Fruit fly (Drosophila melanogaster) whole organism, embryonic: ENCODE measurements around the gene CG42827.
A peak's percentile ranks its signal among the peaks of the same experiment; 100 is the strongest.

ENCODE experiments used
- Asciz ChIP-seq: fragments of 200-800 bp; sonication (Bioruptor generic); optimal IDR thresholded peaks from 2 replicates; lab custom pipeline; 2017; ENCODE audit warnings: missing biosample characterization, mild to moderate bottlenecking, missing genetic modification characterization, missing genetic modification reagents
- Bgb ChIP-seq: fragments of 200-800 bp; sonication (Bioruptor generic); IDR thresholded peaks from 2 replicates; pipeline ENCODE4 v1.3.6; 2022; ENCODE audit warnings: missing biosample characterization, missing genetic modification characterization; ENCODE audit not compliant: partially characterized antibody
- CG10274 ChIP-seq: fragments of 200-800 bp; sonication (Bioruptor generic); optimal IDR thresholded peaks from 3 replicates; lab custom pipeline; 2017; ENCODE audit warnings: missing biosample characterization, mild to moderate bottlenecking, missing genetic modification characterization
- CG11504 ChIP-seq: fragments of 200-800 bp; sonication (Bioruptor generic); optimal IDR thresholded peaks from 3 replicates; lab custom pipeline; 2019; ENCODE audit warnings: missing biosample characterization, mild to moderate bottlenecking, missing genetic modification characterization, moderate library complexity
- CG12299 ChIP-seq: fragments of 200-800 bp; sonication (Bioruptor generic); optimal IDR thresholded peaks from 2 replicates; lab custom pipeline; 2018; ENCODE audit warnings: missing biosample characterization, mild to moderate bottlenecking, missing genetic modification characterization
- CG12391 ChIP-seq: fragments of 200-800 bp; sonication (Bioruptor generic); optimal IDR thresholded peaks from 3 replicates; lab custom pipeline; 2018; ENCODE audit warnings: missing biosample characterization, mild to moderate bottlenecking, missing genetic modification characterization, moderate library complexity
- CG16779 ChIP-seq: fragments of 200-800 bp; sonication (Bioruptor generic); IDR thresholded peaks from 2 replicates; pipeline ENCODE4 v1.3.6; 2022; ENCODE audit warnings: missing biosample characterization, missing genetic modification characterization
- CG17186 ChIP-seq: fragments of 200-800 bp; sonication (Bioruptor generic); optimal IDR thresholded peaks from 3 replicates; lab custom pipeline; 2017; ENCODE audit warnings: missing biosample characterization, missing genetic modification reagents, missing genetic modification characterization
- CG1832 ChIP-seq: fragments of 200-800 bp; sonication (Bioruptor generic); optimal IDR thresholded peaks from 2 replicates; lab custom pipeline; 2017; ENCODE audit warnings: missing biosample characterization, mild to moderate bottlenecking, missing genetic modification characterization, inconsistent platforms
- CG31365 ChIP-seq: fragments of 200-800 bp; sonication (Bioruptor generic); optimal IDR thresholded peaks from 2 replicates; lab custom pipeline; 2018; ENCODE audit warnings: missing biosample characterization, mild to moderate bottlenecking, missing genetic modification characterization
- CG31388 ChIP-seq: fragments of 200-800 bp; sonication (Bioruptor generic); optimal IDR thresholded peaks from 2 replicates; lab custom pipeline; 2016; ENCODE audit warnings: missing biosample characterization, missing genetic modification characterization
- CG3281 ChIP-seq: fragments of 200-800 bp; sonication (Bioruptor generic); optimal IDR thresholded peaks from 3 replicates; lab custom pipeline; 2017; ENCODE audit warnings: missing biosample characterization, mild to moderate bottlenecking, missing genetic modification characterization
- CG3847 ChIP-seq: fragments of 200-800 bp; sonication (Bioruptor generic); IDR thresholded peaks from 2 replicates; pipeline ENCODE4 v1.3.6; 2022; ENCODE audit warnings: missing biosample characterization, missing genetic modification characterization
- CG4820 ChIP-seq: fragments of 200-800 bp; sonication (Bioruptor generic); optimal IDR thresholded peaks from 3 replicates; lab custom pipeline; 2016; ENCODE audit warnings: missing biosample characterization, missing genetic modification characterization
- CG4854 ChIP-seq: fragments of 200-800 bp; sonication (Bioruptor generic); optimal IDR thresholded peaks from 2 replicates; lab custom pipeline; 2016; ENCODE audit warnings: missing biosample characterization, missing genetic modification characterization, inconsistent platforms
- CG6654 ChIP-seq: fragments of 200-800 bp; sonication (Bioruptor generic); optimal IDR thresholded peaks from 2 replicates; lab custom pipeline; 2017; ENCODE audit warnings: missing biosample characterization, mild to moderate bottlenecking, missing genetic modification characterization
- CG6813 ChIP-seq: fragments of 200-800 bp; sonication (Bioruptor generic); optimal IDR thresholded peaks from 2 replicates; lab custom pipeline; 2017; ENCODE audit warnings: missing biosample characterization, missing genetic modification characterization, mild to moderate bottlenecking, moderate library complexity, missing genetic modification reagents
- CG8388 ChIP-seq: fragments of 200-800 bp; sonication (Bioruptor generic); optimal IDR thresholded peaks from 2 replicates; lab custom pipeline; 2019; ENCODE audit warnings: missing biosample characterization, mild to moderate bottlenecking, missing genetic modification characterization, moderate library complexity
- CG8478 ChIP-seq: fragments of >200 bp; optimal IDR thresholded peaks from 2 replicates; lab custom pipeline; 2018
- CG8944 ChIP-seq: fragments of 200-800 bp; sonication (Bioruptor generic); optimal IDR thresholded peaks from 3 replicates; lab custom pipeline; 2016; ENCODE audit warnings: missing biosample characterization, missing genetic modification characterization
- Deaf1 ChIP-seq: fragments of 200-800 bp; optimal IDR thresholded peaks from 3 replicates; lab custom pipeline; 2019; ENCODE audit warnings: missing biosample characterization, mild to moderate bottlenecking, missing genetic modification characterization, moderate library complexity
- Dfd ChIP-seq, 2 experiments: fragments of >200 bp; optimal IDR thresholded peaks; 2 replicates each; lab custom pipeline; 2017; ENCODE audit warnings: missing biosample characterization in 2 of 2, missing genetic modification characterization in 2 of 2
- Dip2 ChIP-seq: fragments of 200-800 bp; sonication (Bioruptor generic); IDR thresholded peaks from 2 replicates; pipeline ENCODE4 v1.3.6; 2022; ENCODE audit warnings: missing biosample characterization, missing genetic modification characterization
- Dip3 ChIP-seq: fragments of 200-800 bp; sonication (Bioruptor generic); optimal IDR thresholded peaks from 3 replicates; lab custom pipeline; 2016; ENCODE audit warnings: missing biosample characterization, missing genetic modification characterization
- Doc3 ChIP-seq: fragments of 200-800 bp; sonication (Bioruptor generic); IDR thresholded peaks from 3 replicates; pipeline ENCODE4 v1.3.6; 2022; ENCODE audit warnings: missing biosample characterization, missing genetic modification characterization; ENCODE audit not compliant: partially characterized antibody
- HHEX ChIP-seq: fragments of 200-800 bp; sonication (Bioruptor generic); optimal IDR thresholded peaks from 3 replicates; lab custom pipeline; 2017; ENCODE audit warnings: missing biosample characterization, mild to moderate bottlenecking, missing genetic modification characterization, missing genetic modification reagents
- Hand ChIP-seq: fragments of 200-800 bp; sonication (Bioruptor generic); optimal IDR thresholded peaks from 2 replicates; lab custom pipeline; 2017; ENCODE audit warnings: mild to moderate bottlenecking, missing biosample characterization, missing genetic modification reagents, missing genetic modification characterization
- Hr39 ChIP-seq: fragments of >200 bp; optimal IDR thresholded peaks from 2 replicates; lab custom pipeline; 2017
- MBD-R2 ChIP-seq: fragments of 200-800 bp; sonication (Bioruptor generic); IDR thresholded peaks from 2 replicates; pipeline ENCODE4 v1.3.6; 2022; ENCODE audit warnings: missing biosample characterization, missing genetic modification characterization
- NFAT ChIP-seq: fragments of 200-800 bp; sonication (Bioruptor generic); IDR thresholded peaks from 2 replicates; pipeline ENCODE4 v1.3.6; 2022; ENCODE audit warnings: missing biosample characterization, missing genetic modification characterization
- Oaz ChIP-seq: fragments of 200-800 bp; sonication (Bioruptor generic); IDR thresholded peaks from 2 replicates; pipeline ENCODE4 v1.3.6; 2022; ENCODE audit warnings: missing biosample characterization, missing genetic modification characterization
- bab2 ChIP-seq: fragments of 200-800 bp; sonication (Bioruptor generic); optimal IDR thresholded peaks from 2 replicates; lab custom pipeline; 2016; ENCODE audit warnings: missing biosample characterization, missing genetic modification characterization
- cg ChIP-seq: fragments of 200-800 bp; sonication (Bioruptor generic); optimal IDR thresholded peaks from 3 replicates; lab custom pipeline; 2019; ENCODE audit warnings: missing biosample characterization, mild to moderate bottlenecking, missing genetic modification characterization, moderate library complexity
- crol ChIP-seq: fragments of 200-800 bp; sonication (Bioruptor generic); IDR thresholded peaks from 2 replicates; pipeline ENCODE4 v1.3.6; 2022; ENCODE audit warnings: missing biosample characterization, missing genetic modification characterization
- ems ChIP-seq: fragments of 200-800 bp; sonication (Bioruptor generic); optimal IDR thresholded peaks from 3 replicates; lab custom pipeline; 2016; ENCODE audit warnings: missing biosample characterization, missing genetic modification characterization
- eve ChIP-seq, 2 experiments: fragments of >200 bp; optimal IDR thresholded peaks; 2 replicates each; lab custom pipeline; 2017; ENCODE audit warnings: missing biosample characterization in 2 of 2, missing genetic modification characterization in 2 of 2
- fd102C ChIP-seq: fragments of 200-800 bp; sonication (Bioruptor generic); optimal IDR thresholded peaks from 2 replicates; lab custom pipeline; 2018; ENCODE audit warnings: missing biosample characterization, mild to moderate bottlenecking, missing genetic modification characterization, moderate library complexity
- fu2 ChIP-seq: fragments of 200-800 bp; sonication (Bioruptor generic); optimal IDR thresholded peaks from 2 replicates; lab custom pipeline; 2016; ENCODE audit warnings: missing biosample characterization, missing genetic modification characterization
- gsb ChIP-seq: fragments of 200-800 bp; sonication (Bioruptor generic); IDR thresholded peaks from 2 replicates; pipeline ENCODE4 v1.3.6; 2022; ENCODE audit warnings: missing biosample characterization, missing genetic modification characterization
- kay ChIP-seq: fragments of 200-800 bp; sonication (Bioruptor generic); optimal IDR thresholded peaks from 2 replicates; lab custom pipeline; 2016; ENCODE audit warnings: missing biosample characterization, missing genetic modification characterization
- lilli ChIP-seq: fragments of 200-800 bp; sonication (Bioruptor generic); optimal IDR thresholded peaks from 3 replicates; lab custom pipeline; 2016; ENCODE audit warnings: missing biosample characterization, missing genetic modification characterization
- mam ChIP-seq: fragments of 200-800 bp; sonication (Bioruptor generic); optimal IDR thresholded peaks from 3 replicates; lab custom pipeline; 2016; ENCODE audit warnings: missing biosample characterization, missing genetic modification characterization
- pita ChIP-seq: fragments of 200-800 bp; sonication (Bioruptor generic); optimal IDR thresholded peaks from 2 replicates; lab custom pipeline; 2017; ENCODE audit warnings: missing biosample characterization, mild to moderate bottlenecking, missing genetic modification characterization
- run ChIP-seq: fragments of 200-800 bp; sonication (Bioruptor generic); optimal IDR thresholded peaks from 3 replicates; lab custom pipeline; 2018; ENCODE audit warnings: missing biosample characterization, mild to moderate bottlenecking, missing genetic modification characterization
- scrt ChIP-seq: fragments of 200-800 bp; sonication (Bioruptor generic); optimal IDR thresholded peaks from 2 replicates; lab custom pipeline; 2018; ENCODE audit warnings: missing biosample characterization, mild to moderate bottlenecking, missing genetic modification characterization, moderate library complexity
- seq ChIP-seq: fragments of 200-800 bp; sonication (Bioruptor generic); IDR thresholded peaks from 2 replicates; pipeline ENCODE4 v1.3.6; 2022; ENCODE audit warnings: missing biosample characterization, missing genetic modification characterization
- sim ChIP-seq: fragments of 200-800 bp; sonication (Bioruptor generic); IDR thresholded peaks from 2 replicates; pipeline ENCODE4 v1.3.6; 2022; ENCODE audit warnings: missing biosample characterization, missing genetic modification characterization
- sna ChIP-seq: fragments of 200-800 bp; sonication (Bioruptor generic); IDR thresholded peaks from 2 replicates; pipeline ENCODE4 v1.3.6; 2022; ENCODE audit warnings: missing biosample characterization, missing genetic modification characterization; ENCODE audit not compliant: partially characterized antibody
- stc ChIP-seq: fragments of 200-800 bp; sonication (Bioruptor generic); IDR thresholded peaks from 2 replicates; pipeline ENCODE4 v1.3.6; 2022; ENCODE audit warnings: missing biosample characterization, missing genetic modification characterization
- tup ChIP-seq: fragments of 200-800 bp; sonication (Bioruptor generic); optimal IDR thresholded peaks from 2 replicates; lab custom pipeline; 2016; ENCODE audit warnings: missing biosample characterization, mild to moderate bottlenecking, missing genetic modification characterization, moderate library complexity
- unpg ChIP-seq: fragments of 200-800 bp; sonication (Bioruptor generic); optimal IDR thresholded peaks from 3 replicates; lab custom pipeline; 2018; ENCODE audit warnings: missing biosample characterization, mild to moderate bottlenecking, missing genetic modification characterization, moderate library complexity
- z ChIP-seq: fragments of 200-800 bp; sonication (Bioruptor generic); IDR thresholded peaks from 3 replicates; pipeline ENCODE4 v1.3.6; 2022; ENCODE audit warnings: missing biosample characterization, missing genetic modification characterization

Gene CG42827

DNA sequence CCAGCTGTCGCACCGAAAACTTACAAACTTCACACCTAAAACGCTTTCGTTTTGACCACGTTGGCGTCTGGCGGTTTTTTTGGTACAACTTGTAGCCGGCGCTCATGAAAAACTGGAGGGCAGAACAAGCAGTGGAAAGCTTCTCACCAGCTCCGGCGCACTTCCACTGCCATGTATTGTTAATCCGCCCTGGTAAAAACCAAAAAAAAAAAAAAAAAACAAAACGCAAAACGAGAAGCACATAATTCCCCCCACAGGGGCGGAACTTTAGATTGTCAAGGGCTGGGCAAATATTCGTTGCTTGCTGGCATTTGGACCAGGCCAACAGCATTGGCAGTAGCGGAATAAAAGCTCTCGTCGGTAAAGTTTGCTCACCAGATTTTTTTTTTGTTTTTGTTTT is 1.6 kb downstream of the CG42827 start (continued):
- TF ChIP-seq CG3281 (no peak), HHEX (no peak), scrt (GFP tag; lab: Kevin White, UChicago) (peak; percentile 30), Asciz (GFP tag; lab: Kevin White, UChicago) (no peak), crol (GFP tag; lab: Robert Waterston, UW) (peak; percentile 65), lilli (no peak), mam (GFP tag; lab: Kevin White, UChicago) (no peak), tup (no peak), CG8388 (GFP tag; lab: Kevin White, UChicago) (no peak), z (GFP tag; lab: Robert Waterston, UW) (no peak), CG3847 (no peak), sna (GFP tag; lab: Robert Waterston, UW) (0 out of 2 replicates have a peak, but pooled peaks have one; percentile 34), Dip3 (GFP tag; lab: Kevin White, UChicago) (no peak), Hand (no peak), CG16779 (GFP tag; lab: Robert Waterston, UW) (no peak), CG6813 (GFP tag; lab: Kevin White, UChicago) (no peak), CG8944 (GFP tag; lab: Kevin White, UChicago) (no peak), CG4820 (GFP tag; lab: Kevin White, UChicago) (no peak), stc (GFP tag; lab: Robert Waterston, UW) (no peak), CG6654 (GFP tag; lab: Kevin White, UChicago) (no peak), CG31365 (tag; lab: Kevin White, UChicago) (no peak), CG12299 (tag; lab: Kevin White, UChicago) (no peak), CG31388 (GFP tag; lab: Kevin White, UChicago) (no peak), kay (no peak), Dip2 (no peak), gsb (GFP tag; lab: Robert Waterston, UW) (no peak), sim (GFP tag; lab: Robert Waterston, UW) (no peak), fu2 (no peak), CG1832 (GFP tag; lab: Kevin White, UChicago) (no peak), NFAT (GFP tag; lab: Robert Waterston, UW) (no peak; the same call in 1 of the 2 replicates), CG11504 (no peak), fd102C (GFP tag; lab: Kevin White, UChicago) (no peak), bab2 (GFP tag; lab: Kevin White, UChicago) (no peak), pita (no peak), CG4854 (GFP tag; lab: Kevin White, UChicago) (no peak), Deaf1 (tag; lab: Kevin White, UChicago) (no peak), eve (GFP tag; optimal IDR thresholded peaks at IDR 0.05; lab: Kevin White, UChicago) (no peak), Hr39 (no peak), seq (no peak), run (tag; lab: Kevin White, UChicago) (no peak), CG17186 (no peak), CG8478 (lab: Kevin White, UChicago) (no peak), MBD-R2 (GFP tag; lab: Robert Waterston, UW) (peak; percentile 46; the same call in 1 of the 2 replicates), ems (GFP tag; lab: Kevin White, UChicago) (no peak), unpg (no peak), CG12391 (tag; lab: Kevin White, UChicago) (no peak), Dfd (GFP tag; optimal IDR thresholded peaks at IDR 0.05; lab: Kevin White, UChicago) (no peak), Oaz (GFP tag; lab: Robert Waterston, UW) (no peak), Bgb (peak; percentile 30; the same call in 1 of the 2 replicates), Doc3 (peak; percentile 35; the same call in 1 of the 3 replicates), cg (GFP tag; lab: Kevin White, UChicago) (no peak), CG10274 (GFP tag; lab: Kevin White, UChicago) (no peak)
